Fruit fly (Drosophila melanogaster) whole organism, adult: ENCODE results near the gene Fnta.

Source experiments
- CG11617 ChIP-seq: fragments of 200-800 bp; sonication (Bioruptor generic); optimal IDR thresholded peaks from 2 replicates; lab custom pipeline; 2017; ENCODE audit warnings: mild to moderate bottlenecking, missing biosample characterization, missing genetic modification reagents, missing genetic modification characterization
- CG12768 ChIP-seq: fragments of 200-800 bp; sonication (Bioruptor generic); optimal IDR thresholded peaks from 2 replicates; lab custom pipeline; 2017; ENCODE audit warnings: missing biosample characterization, missing genetic modification characterization, mild to moderate bottlenecking, moderate library complexity, missing genetic modification reagents
- CG14711 ChIP-seq: fragments of 200-800 bp; sonication (Bioruptor generic); optimal IDR thresholded peaks from 2 replicates; lab custom pipeline; 2018; ENCODE audit warnings: missing biosample characterization, mild to moderate bottlenecking, missing genetic modification characterization, moderate library complexity
- CG1620 ChIP-seq: fragments of 200-800 bp; sonication (Bioruptor generic); optimal IDR thresholded peaks from 2 replicates; lab custom pipeline; 2016; ENCODE audit warnings: missing biosample characterization, missing genetic modification characterization
- CG33017 ChIP-seq: fragments of 200-800 bp; sonication (Bioruptor generic); optimal IDR thresholded peaks from 2 replicates; lab custom pipeline; 2018; ENCODE audit warnings: missing biosample characterization, mild to moderate bottlenecking, missing genetic modification characterization, moderate library complexity
- Mnt ChIP-seq: fragments of 200-800 bp; sonication (Bioruptor generic); optimal IDR thresholded peaks from 2 replicates; lab custom pipeline; 2016; ENCODE audit warnings: missing biosample characterization, mild to moderate bottlenecking, missing genetic modification characterization
- cic ChIP-seq: fragments of 200-800 bp; sonication (Bioruptor generic); optimal IDR thresholded peaks from 2 replicates; lab custom pipeline; 2017; ENCODE audit warnings: missing biosample characterization, mild to moderate bottlenecking, missing genetic modification characterization, moderate library complexity
- cnc ChIP-seq, 2 experiments: fragments of >200 bp; optimal IDR thresholded peaks; 2 replicates each; lab custom pipeline; 2017
- pad ChIP-seq: fragments of 200-800 bp; sonication (Bioruptor generic); optimal IDR thresholded peaks from 3 replicates; lab custom pipeline; 2017; ENCODE audit warnings: missing biosample characterization, missing genetic modification characterization, mild to moderate bottlenecking, moderate library complexity, missing genetic modification reagents
- tj ChIP-seq: fragments of 200-800 bp; sonication (Bioruptor generic); optimal IDR thresholded peaks from 3 replicates; lab custom pipeline; 2017; ENCODE audit warnings: missing biosample characterization, mild to moderate bottlenecking, missing genetic modification characterization, moderate library complexity

- TF ChIP-seq CG12768 (GFP tag; lab: Kevin White, UChicago): no peak
- no peak for TF ChIP-seq pad
- no peak for TF ChIP-seq cic (GFP tag; lab: Kevin White, UChicago)
- no peak for TF ChIP-seq CG11617 (GFP tag; lab: Kevin White, UChicago)
- no peak for TF ChIP-seq CG1620 (GFP tag; lab: Kevin White, UChicago)
- TF ChIP-seq cnc (optimal IDR thresholded peaks at IDR 0.05; lab: Kevin White, UChicago): no peak
- TF ChIP-seq CG33017: no peak
- no peak for TF ChIP-seq tj
- TF ChIP-seq Mnt (GFP tag; lab: Kevin White, UChicago): no peak
- no peak for TF ChIP-seq CG14711 (tag; lab: Kevin White, UChicago)
These were observed 24.4 kb downstream of the Fnta start for dm6 chr2L:4806109-4806508.
